Fruit fly (Drosophila melanogaster) whole organism, embryonic: ENCODE data around the gene CG10164.

Experiments used
- CG10321 ChIP-seq: fragments of 200-800 bp; sonication (Bioruptor generic); IDR thresholded peaks from 2 replicates; pipeline ENCODE4 v1.3.6; 2022; ENCODE audit warnings: missing biosample characterization, missing genetic modification characterization
- CG10366 ChIP-seq: fragments of 200-800 bp; sonication (Bioruptor generic); IDR thresholded peaks from 2 replicates; pipeline ENCODE4 v1.3.6; 2022; ENCODE audit warnings: missing biosample characterization, missing genetic modification characterization
- CG11560 ChIP-seq: fragments of 200-800 bp; sonication (Bioruptor generic); IDR thresholded peaks from 3 replicates; pipeline ENCODE4 v1.3.6; 2022; ENCODE audit warnings: missing biosample characterization, missing genetic modification characterization
- CG12071 ChIP-seq: fragments of 200-800 bp; sonication (Bioruptor generic); optimal IDR thresholded peaks from 3 replicates; lab custom pipeline; 2018; ENCODE audit warnings: missing biosample characterization, mild to moderate bottlenecking, missing genetic modification characterization
- CG12155 ChIP-seq: fragments of 200-800 bp; sonication (Bioruptor generic); optimal IDR thresholded peaks from 3 replicates; lab custom pipeline; 2016; ENCODE audit warnings: missing biosample characterization, missing genetic modification characterization
- CG12219 ChIP-seq: fragments of 200-800 bp; sonication (Bioruptor generic); optimal IDR thresholded peaks from 3 replicates; lab custom pipeline; 2018; ENCODE audit warnings: missing biosample characterization, mild to moderate bottlenecking, missing genetic modification characterization
- CG12769 ChIP-seq: fragments of 200-800 bp; sonication (Bioruptor generic); optimal IDR thresholded peaks from 2 replicates; lab custom pipeline; 2019; ENCODE audit warnings: missing biosample characterization, mild to moderate bottlenecking, missing genetic modification characterization, moderate library complexity
- CG13424 ChIP-seq: fragments of 200-800 bp; sonication (Bioruptor generic); optimal IDR thresholded peaks from 2 replicates; lab custom pipeline; 2019; ENCODE audit warnings: missing biosample characterization, mild to moderate bottlenecking, missing genetic modification characterization, moderate library complexity
- CG14710 ChIP-seq: fragments of 200-800 bp; sonication (Bioruptor generic); optimal IDR thresholded peaks from 3 replicates; lab custom pipeline; 2019; ENCODE audit warnings: missing biosample characterization, mild to moderate bottlenecking, missing genetic modification characterization, moderate library complexity
- CG15073 ChIP-seq: fragments of 200-800 bp; sonication (Bioruptor generic); optimal IDR thresholded peaks from 2 replicates; lab custom pipeline; 2016; ENCODE audit warnings: missing biosample characterization, missing genetic modification characterization
- CG15601 ChIP-seq: fragments of 200-800 bp; sonication (Bioruptor generic); optimal IDR thresholded peaks from 3 replicates; lab custom pipeline; 2019; ENCODE audit warnings: missing biosample characterization, mild to moderate bottlenecking, missing genetic modification characterization, moderate library complexity
- CG2120 ChIP-seq: fragments of 200-800 bp; sonication (Bioruptor generic); optimal IDR thresholded peaks from 3 replicates; lab custom pipeline; 2016; ENCODE audit warnings: missing biosample characterization, missing genetic modification characterization
- CG30431 ChIP-seq: fragments of 200-800 bp; sonication (Bioruptor generic); optimal IDR thresholded peaks from 2 replicates; lab custom pipeline; 2017; ENCODE audit warnings: missing biosample characterization, missing genetic modification characterization
- CG3995 ChIP-seq: fragments of 200-800 bp; sonication (Bioruptor generic); optimal IDR thresholded peaks from 3 replicates; lab custom pipeline; 2016; ENCODE audit warnings: missing biosample characterization, missing genetic modification characterization
- CG42726 ChIP-seq: fragments of 200-800 bp; sonication (Bioruptor generic); IDR thresholded peaks from 2 replicates; pipeline ENCODE4 v1.3.6; 2022; ENCODE audit warnings: missing biosample characterization, missing genetic modification characterization; ENCODE audit not compliant: partially characterized antibody
- CG4424 ChIP-seq: fragments of 200-800 bp; sonication (Bioruptor generic); optimal IDR thresholded peaks from 3 replicates; lab custom pipeline; 2016; ENCODE audit warnings: missing biosample characterization, missing genetic modification characterization
- CG5180 ChIP-seq: fragments of 200-800 bp; sonication (Bioruptor generic); optimal IDR thresholded peaks from 3 replicates; lab custom pipeline; 2017; ENCODE audit warnings: missing biosample characterization, missing genetic modification characterization, mild to moderate bottlenecking, moderate library complexity, missing genetic modification reagents
- CG6791 ChIP-seq: fragments of 200-800 bp; sonication (Bioruptor generic); IDR thresholded peaks from 3 replicates; pipeline ENCODE4 v1.3.6; 2022; ENCODE audit warnings: missing biosample characterization, missing genetic modification characterization; ENCODE audit not compliant: partially characterized antibody
- CG7987 ChIP-seq: fragments of 200-800 bp; sonication (Bioruptor generic); optimal IDR thresholded peaks from 2 replicates; lab custom pipeline; 2018; ENCODE audit warnings: missing biosample characterization, mild to moderate bottlenecking, missing genetic modification characterization, moderate library complexity
- CoRest ChIP-seq: fragments of 200-800 bp; sonication (Bioruptor generic); optimal IDR thresholded peaks from 3 replicates; lab custom pipeline; 2018; ENCODE audit warnings: missing biosample characterization, mild to moderate bottlenecking, missing genetic modification characterization, moderate library complexity
- Dbx ChIP-seq: fragments of 200-800 bp; sonication (Bioruptor generic); IDR thresholded peaks from 3 replicates; pipeline ENCODE4 v1.3.6; 2022; ENCODE audit warnings: missing biosample characterization, missing genetic modification characterization
- Dll ChIP-seq: fragments of 200-800 bp; sonication (Bioruptor generic); IDR thresholded peaks from 4 replicates; pipeline ENCODE4 v1.3.6; 2022; ENCODE audit warnings: missing biosample characterization, missing genetic modification characterization; ENCODE audit not compliant: partially characterized antibody
- Doc3 ChIP-seq: fragments of 200-800 bp; sonication (Bioruptor generic); IDR thresholded peaks from 3 replicates; pipeline ENCODE4 v1.3.6; 2022; ENCODE audit warnings: missing biosample characterization, missing genetic modification characterization; ENCODE audit not compliant: partially characterized antibody
- Gug ChIP-seq: fragments of 200-800 bp; sonication (Bioruptor generic); IDR thresholded peaks from 4 replicates; pipeline ENCODE4 v1.3.6; 2022; ENCODE audit warnings: missing biosample characterization, missing genetic modification characterization
- Hmx ChIP-seq: fragments of 200-800 bp; sonication (Bioruptor generic); optimal IDR thresholded peaks from 2 replicates; lab custom pipeline; 2016; ENCODE audit warnings: missing biosample characterization, missing genetic modification characterization
- Kr ChIP-seq: fragments of 200-800 bp; sonication (Bioruptor generic); optimal IDR thresholded peaks from 2 replicates; lab custom pipeline; 2017; ENCODE audit warnings: missing biosample characterization, mild to moderate bottlenecking, missing genetic modification characterization
- MBD-R2 ChIP-seq: fragments of 200-800 bp; sonication (Bioruptor generic); IDR thresholded peaks from 2 replicates; pipeline ENCODE4 v1.3.6; 2022; ENCODE audit warnings: missing biosample characterization, missing genetic modification characterization
- Med ChIP-seq: fragments of 200-800 bp; sonication (Bioruptor generic); peaks from one replicate; lab custom pipeline; 2016; ENCODE audit warnings: missing biosample characterization, missing genetic modification characterization, mild to moderate bottlenecking, inconsistent platforms, moderate library complexity
- Nf-YB ChIP-seq: fragments of 200-800 bp; sonication (Bioruptor generic); optimal IDR thresholded peaks from 3 replicates; lab custom pipeline; 2019; ENCODE audit warnings: missing biosample characterization, mild to moderate bottlenecking, missing genetic modification characterization, moderate library complexity
- Opbp ChIP-seq: fragments of 200-800 bp; sonication (Bioruptor generic); IDR thresholded peaks from 3 replicates; pipeline ENCODE4 v1.3.6; 2022; ENCODE audit warnings: missing biosample characterization, missing genetic modification characterization; ENCODE audit not compliant: partially characterized antibody
- Spps ChIP-seq: fragments of 200-800 bp; sonication (Bioruptor generic); optimal IDR thresholded peaks from 2 replicates; lab custom pipeline; 2018; ENCODE audit warnings: missing biosample characterization, mild to moderate bottlenecking, missing genetic modification characterization
- amos ChIP-seq: fragments of 200-800 bp; sonication (Bioruptor generic); IDR thresholded peaks from 2 replicates; pipeline ENCODE4 v1.3.6; 2022; ENCODE audit warnings: missing biosample characterization, missing genetic modification characterization; ENCODE audit not compliant: partially characterized antibody
- bbx ChIP-seq: fragments of 200-800 bp; sonication (Bioruptor generic); IDR thresholded peaks from 2 replicates; pipeline ENCODE4 v1.3.6; 2022; ENCODE audit warnings: missing biosample characterization, missing genetic modification characterization; ENCODE audit not compliant: partially characterized antibody
- cad ChIP-seq: fragments of >200 bp; optimal IDR thresholded peaks from 2 replicates; lab custom pipeline; 2017; ENCODE audit warnings: missing biosample characterization, missing genetic modification characterization
- dpn ChIP-seq, 2 experiments: fragments of 200-800 bp; sonication (Bioruptor generic); optimal IDR thresholded peaks; 3 replicates each; lab custom pipeline; 2016; ENCODE audit warnings: missing biosample characterization in 2 of 2, missing genetic modification characterization in 2 of 2
- fu2 ChIP-seq: fragments of 200-800 bp; sonication (Bioruptor generic); optimal IDR thresholded peaks from 2 replicates; lab custom pipeline; 2016; ENCODE audit warnings: missing biosample characterization, missing genetic modification characterization
- hbn ChIP-seq: fragments of 200-800 bp; sonication (Bioruptor generic); IDR thresholded peaks from 2 replicates; pipeline ENCODE4 v1.3.6; 2022; ENCODE audit warnings: missing biosample characterization, missing genetic modification characterization; ENCODE audit not compliant: partially characterized antibody
- jing ChIP-seq: fragments of 200-800 bp; sonication (Bioruptor generic); optimal IDR thresholded peaks from 2 replicates; lab custom pipeline; 2018; ENCODE audit warnings: missing biosample characterization, mild to moderate bottlenecking, missing genetic modification characterization
- kni ChIP-seq: fragments of 200-800 bp; sonication (Bioruptor generic); optimal IDR thresholded peaks from 3 replicates; lab custom pipeline; 2017; ENCODE audit warnings: mild to moderate bottlenecking, missing biosample characterization, missing genetic modification reagents, missing genetic modification characterization
- knrl ChIP-seq: fragments of 200-800 bp; sonication (Bioruptor generic); IDR thresholded peaks from 3 replicates; pipeline ENCODE4 v1.3.6; 2022; ENCODE audit warnings: missing biosample characterization, missing genetic modification characterization; ENCODE audit not compliant: partially characterized antibody
- luna ChIP-seq: fragments of 200-800 bp; sonication (Bioruptor generic); optimal IDR thresholded peaks from 2 replicates; lab custom pipeline; 2016; ENCODE audit warnings: missing biosample characterization, missing genetic modification characterization
- mld ChIP-seq: fragments of 200-800 bp; sonication (Bioruptor generic); IDR thresholded peaks from 3 replicates; pipeline ENCODE4 v1.3.6; 2022; ENCODE audit warnings: missing biosample characterization, missing genetic modification characterization; ENCODE audit not compliant: partially characterized antibody
- nerfin-2 ChIP-seq: fragments of 200-800 bp; sonication (Bioruptor generic); IDR thresholded peaks from 2 replicates; pipeline ENCODE4 v1.3.6; 2022; ENCODE audit warnings: missing biosample characterization, missing genetic modification characterization; ENCODE audit not compliant: partially characterized antibody
- onecut ChIP-seq: fragments of 200-800 bp; sonication (Bioruptor generic); IDR thresholded peaks from 2 replicates; pipeline ENCODE4 v1.3.6; 2022; ENCODE audit warnings: missing biosample characterization, missing genetic modification characterization
- pita ChIP-seq: fragments of 200-800 bp; sonication (Bioruptor generic); optimal IDR thresholded peaks from 2 replicates; lab custom pipeline; 2017; ENCODE audit warnings: missing biosample characterization, mild to moderate bottlenecking, missing genetic modification characterization
- pzg ChIP-seq: fragments of 200-800 bp; sonication (Bioruptor generic); optimal IDR thresholded peaks from 3 replicates; lab custom pipeline; 2018; ENCODE audit warnings: missing biosample characterization, mild to moderate bottlenecking, missing genetic modification characterization, moderate library complexity
- tna ChIP-seq: fragments of 200-800 bp; sonication (Bioruptor generic); IDR thresholded peaks from 2 replicates; pipeline ENCODE4 v1.3.6; 2022; ENCODE audit warnings: missing biosample characterization, missing genetic modification characterization; ENCODE audit not compliant: partially characterized antibody
- unc-4 ChIP-seq: fragments of 200-800 bp; sonication (Bioruptor generic); IDR thresholded peaks from 2 replicates; pipeline ENCODE4 v1.3.6; 2022; ENCODE audit warnings: missing biosample characterization, missing genetic modification characterization; ENCODE audit not compliant: partially characterized antibody

CG10164 gene

DNA sequence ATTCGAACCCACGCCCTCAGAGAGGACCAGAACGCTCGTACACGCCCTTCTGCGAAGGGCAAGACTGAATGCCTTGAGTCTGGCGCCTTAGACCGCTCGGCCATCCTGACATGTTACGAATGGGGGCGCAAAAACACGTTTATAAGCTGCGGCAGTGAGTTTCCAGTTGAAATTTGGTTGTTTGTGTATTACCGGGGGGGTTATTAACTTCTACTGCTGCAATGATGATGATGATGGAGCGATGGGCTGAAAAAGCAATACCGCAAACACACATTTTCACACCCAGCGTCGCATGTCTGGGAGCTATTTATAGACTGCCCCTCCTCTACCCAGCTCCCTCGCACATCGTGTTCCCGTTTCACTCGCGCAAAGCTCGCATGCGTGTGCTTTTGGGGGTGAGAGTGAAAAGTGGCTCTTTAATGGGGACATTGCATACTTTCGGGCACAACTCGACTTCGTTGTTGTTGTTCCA is 44.6 kb upstream of the CG10164 start (continued):
- peak; percentile 20; the same call in 1 of the 2 replicates for TF ChIP-seq hbn
- peak; percentile 60 for TF ChIP-seq tna (GFP tag; lab: Robert Waterston, UW)
- TF ChIP-seq CG12071 (GFP tag; lab: Kevin White, UChicago) = peak; percentile 49
- no peak for TF ChIP-seq dpn (GFP tag; optimal IDR thresholded peaks at IDR 0.05; lab: Kevin White, UChicago)
- TF ChIP-seq CG2120 = no peak
- TF ChIP-seq onecut (GFP tag; lab: Robert Waterston, UW) = no peak
- TF ChIP-seq CG10321 (GFP tag; lab: Robert Waterston, UW) = peak; percentile 55; the same call in 1 of the 2 replicates
- TF ChIP-seq CG6791 (GFP tag; lab: Robert Waterston, UW) = peak; percentile 70
- TF ChIP-seq MBD-R2 (GFP tag; lab: Robert Waterston, UW) = 0 out of 2 replicates have a peak, but pooled peaks have one; percentile 7
- no peak for TF ChIP-seq CG5180
- TF ChIP-seq CG12155 (GFP tag; lab: Kevin White, UChicago) = no peak
- TF ChIP-seq luna = no peak
- TF ChIP-seq cad (GFP tag; lab: Kevin White, UChicago) = no peak
- TF ChIP-seq bbx (GFP tag; lab: Robert Waterston, UW) = peak; percentile 63
- TF ChIP-seq kni = no peak
- no peak for TF ChIP-seq fu2 (GFP tag; lab: Kevin White, UChicago)
- no peak for TF ChIP-seq Hmx (GFP tag; lab: Kevin White, UChicago)
- peak; percentile 65; the same call in 2 of the 3 replicates for TF ChIP-seq Opbp (GFP tag; lab: Robert Waterston, UW)
- no peak for TF ChIP-seq CoRest (tag; lab: Kevin White, UChicago)
- TF ChIP-seq CG4424 (GFP tag; lab: Kevin White, UChicago) = no peak
- TF ChIP-seq CG15073 (GFP tag; lab: Kevin White, UChicago) = no peak
- no peak for TF ChIP-seq pita (GFP tag; lab: Kevin White, UChicago)
- no peak for TF ChIP-seq CG14710 (tag; lab: Kevin White, UChicago)
- 0 out of 2 replicates have a peak, but pooled peaks have one; percentile 56 for TF ChIP-seq CG42726 (GFP tag; lab: Robert Waterston, UW)
- TF ChIP-seq CG3995 = no peak
- 0 out of 2 replicates have a peak, but pooled peaks have one; percentile 25 for TF ChIP-seq nerfin-2 (GFP tag; lab: Robert Waterston, UW)
- TF ChIP-seq CG7987 (GFP tag; lab: Kevin White, UChicago) = peak; percentile 21
- TF ChIP-seq amos (GFP tag; lab: Robert Waterston, UW) = peak; percentile 69
- TF ChIP-seq CG10366 (GFP tag; lab: Robert Waterston, UW) = no peak
- TF ChIP-seq jing (GFP tag; lab: Kevin White, UChicago) = no peak
- TF ChIP-seq unc-4 (GFP tag; lab: Robert Waterston, UW) = peak; percentile 48; the same call in 1 of the 2 replicates
- TF ChIP-seq Spps (tag; lab: Kevin White, UChicago) = no peak
- TF ChIP-seq pzg (GFP tag; lab: Kevin White, UChicago) = no peak
- TF ChIP-seq CG13424 = no peak
- no peak; the same call in 3 of the 4 replicates for TF ChIP-seq Gug (GFP tag; lab: Robert Waterston, UW)
- no peak for TF ChIP-seq CG11560 (tag; lab: Robert Waterston, UW)
- no peak for TF ChIP-seq Doc3 (GFP tag; lab: Robert Waterston, UW)
- peak; percentile 54; the same call in 2 of the 4 replicates for TF ChIP-seq Dll (GFP tag; lab: Robert Waterston, UW)
- no peak for TF ChIP-seq Kr (GFP tag; lab: Kevin White, UChicago)
- TF ChIP-seq Dbx = peak; percentile 13; the same call in 1 of the 3 replicates
- TF ChIP-seq mld = peak; percentile 49; the same call in 1 of the 3 replicates
- peak; percentile 54; the same call in 2 of the 3 replicates for TF ChIP-seq knrl (GFP tag; lab: Robert Waterston, UW)
- peak; percentile 59 for TF ChIP-seq CG12769 (tag; lab: Kevin White, UChicago)
- TF ChIP-seq CG15601 (tag; lab: Kevin White, UChicago) = no peak
- TF ChIP-seq Med (GFP tag; lab: Kevin White, UChicago) = peak; percentile 72
- TF ChIP-seq CG30431 (GFP tag; lab: Kevin White, UChicago) = no peak
- TF ChIP-seq CG12219 (GFP tag; lab: Kevin White, UChicago) = no peak
- no peak for TF ChIP-seq Nf-YB
